Worm (Caenorhabditis elegans): ENCODE results near the gene nlp-14.

The nlp-14 gene

ce11 chrX:8929688-8930087 is 10.5 kb upstream of the nlp-14 start:
- no peak for TF ChIP-seq unc-62 (GFP tag; optimal IDR thresholded peaks at IDR 0.05)

DNA sequence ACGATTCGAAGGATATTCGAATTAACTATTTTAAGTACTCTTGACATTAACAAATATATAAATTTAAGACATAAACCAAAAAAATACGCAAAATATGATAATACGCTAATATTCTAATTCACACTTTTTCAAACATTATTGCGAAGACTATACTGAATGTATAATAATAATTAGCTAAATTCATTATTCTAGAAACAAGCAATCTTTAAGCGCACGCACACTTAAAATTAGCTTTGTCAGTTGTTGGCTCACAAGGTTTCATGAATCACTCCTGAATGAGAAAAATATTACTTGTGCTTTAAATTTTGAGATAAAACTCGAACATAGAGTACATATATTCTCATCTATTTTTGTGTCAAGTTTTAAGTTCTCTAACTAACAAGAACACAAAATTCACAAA is 7.6 kb upstream of the nlp-14 start:
- TF ChIP-seq unc-62 (GFP tag; optimal IDR thresholded peaks at IDR 0.05) = no peak

DNA sequence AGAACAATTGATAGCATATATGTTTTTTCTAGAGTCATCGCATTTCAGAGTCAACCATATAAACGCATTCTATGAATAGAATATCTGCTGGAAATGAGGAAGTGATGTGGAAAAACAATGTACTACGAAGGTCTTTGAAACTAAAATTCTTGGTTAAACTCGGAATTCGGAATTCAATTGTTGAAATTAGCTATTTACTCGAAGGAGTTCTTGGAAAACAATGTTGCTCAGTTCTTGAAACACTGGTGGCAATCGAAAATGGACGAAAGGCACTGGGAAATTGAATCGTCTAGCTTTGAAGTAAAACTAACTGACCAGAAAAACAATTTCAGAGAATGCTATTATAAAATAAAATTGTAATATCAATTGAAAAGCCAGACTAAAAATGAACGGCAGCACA is 7.1 kb upstream of the nlp-14 start:
- TF ChIP-seq unc-62 (GFP tag; optimal IDR thresholded peaks at IDR 0.05) = no peak

ce11 chrX:8925443-8925842 is 6.2 kb upstream of the nlp-14 start:
- no peak for TF ChIP-seq unc-62 (GFP tag; optimal IDR thresholded peaks at IDR 0.05)

DNA sequence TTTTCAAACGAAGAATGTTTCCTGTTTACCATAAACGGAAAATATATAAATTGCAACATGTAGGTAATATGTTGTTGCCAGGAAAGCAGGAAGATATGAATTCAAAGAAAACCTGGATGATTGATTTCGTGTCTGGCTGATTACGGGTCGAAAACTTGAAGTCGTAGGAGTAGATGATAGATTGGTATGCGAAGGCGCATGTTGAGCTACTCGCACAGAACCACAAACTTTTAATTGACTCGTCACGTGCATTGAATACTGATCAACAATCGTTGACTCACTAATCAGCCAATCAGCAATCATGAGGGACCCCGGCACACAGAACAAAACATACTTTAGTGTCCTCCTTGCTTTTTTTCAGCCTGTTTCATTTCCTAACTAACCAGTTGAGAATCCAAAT is 2.0 kb upstream of the nlp-14 start:
- no peak for TF ChIP-seq unc-62 (GFP tag; optimal IDR thresholded peaks at IDR 0.05)

- no peak for TF ChIP-seq unc-62 (GFP tag; optimal IDR thresholded peaks at IDR 0.05)
Observed at ce11 chrX:8918792-8919191, 431 bp downstream of the nlp-14 start.

ce11 chrX:8917730-8918129 is 1.5 kb downstream of the nlp-14 start:
- TF ChIP-seq unc-62 (GFP tag; optimal IDR thresholded peaks at IDR 0.05) = no peak

ce11 chrX:8911077-8911476 is 8.1 kb downstream of the nlp-14 start, which contains the start of gene cyn-8:
Gene cyn-8 (plus strand): TSS chrX:8911293.
- TF ChIP-seq unc-62 (GFP tag; optimal IDR thresholded peaks at IDR 0.05) = no peak

DNA sequence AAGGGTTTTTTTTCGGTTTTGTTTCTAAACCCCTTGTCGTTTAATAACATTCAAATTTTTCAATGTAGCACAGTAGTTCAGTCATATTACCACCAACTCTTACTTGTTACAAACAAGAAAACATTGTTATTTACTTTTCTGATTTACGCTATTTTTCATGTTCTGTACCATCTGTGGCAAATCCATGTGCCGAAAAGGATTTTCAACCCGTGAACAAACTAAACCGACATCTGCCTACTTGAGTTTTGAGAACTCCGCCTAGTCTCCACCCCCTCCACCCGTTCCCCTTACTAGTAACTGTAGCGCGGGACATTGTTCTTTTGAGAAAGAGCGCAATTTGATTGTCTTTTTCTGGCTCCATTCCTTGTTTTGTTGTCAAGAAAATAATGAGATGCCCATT is 14.1 kb downstream of the nlp-14 start, which contains the start of gene ensh-1:
Gene ensh-1 (plus strand): TSS at position 301 of the 400 bp plus-strand sequence.
- no peak for TF ChIP-seq unc-62 (GFP tag; optimal IDR thresholded peaks at IDR 0.05)

DNA sequence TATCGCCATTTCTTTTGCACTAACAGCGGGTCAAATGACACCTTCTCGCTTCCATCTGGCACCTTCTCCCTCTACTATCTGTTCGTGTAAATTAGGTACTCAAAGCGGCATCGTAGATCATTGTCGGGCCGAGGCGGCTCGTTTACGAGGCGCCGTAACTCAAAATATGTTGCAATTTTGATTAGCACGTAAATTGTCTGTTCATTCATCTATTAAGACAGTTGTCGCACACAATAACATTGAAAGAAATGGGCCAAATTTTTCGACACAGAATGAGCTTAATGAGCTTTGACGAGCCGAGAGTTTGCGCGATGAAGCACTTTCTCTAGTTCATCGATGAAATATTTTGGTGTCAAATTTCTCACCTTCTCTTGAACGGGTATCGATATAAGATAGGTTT is 16.3 kb downstream of the nlp-14 start:
- no peak for TF ChIP-seq unc-62 (GFP tag; optimal IDR thresholded peaks at IDR 0.05)

ce11 chrX:8892808-8893207 is 26.4 kb downstream of the nlp-14 start, which contains the start of gene C13E3.1:
Gene C13E3.1 (plus strand): TSS chrX:8893108.
- no peak for TF ChIP-seq unc-62 (GFP tag; optimal IDR thresholded peaks at IDR 0.05)

ce11 chrX:8891393-8891953 is 27.8 kb downstream of the nlp-14 start:
- TF ChIP-seq unc-62 (GFP tag; optimal IDR thresholded peaks at IDR 0.05) = no peak

- TF ChIP-seq unc-62 (GFP tag; optimal IDR thresholded peaks at IDR 0.05) = no peak
Observed at ce11 chrX:8890251-8890755, 28.9 kb downstream of the nlp-14 start.

- no peak for TF ChIP-seq unc-62 (GFP tag; optimal IDR thresholded peaks at IDR 0.05)
Observed at ce11 chrX:8888835-8889234, 30.4 kb downstream of the nlp-14 start.

ce11 chrX:8882162-8882561 is 37.1 kb downstream of the nlp-14 start:
- no peak for TF ChIP-seq unc-62 (GFP tag; optimal IDR thresholded peaks at IDR 0.05)

- no peak for TF ChIP-seq unc-62 (GFP tag; optimal IDR thresholded peaks at IDR 0.05)
Observed at ce11 chrX:8879349-8879748, 39.9 kb downstream of the nlp-14 start, which contains the start of gene C06E2.2. Gene C06E2.2 (plus strand): TSS chrX:8879649.

DNA sequence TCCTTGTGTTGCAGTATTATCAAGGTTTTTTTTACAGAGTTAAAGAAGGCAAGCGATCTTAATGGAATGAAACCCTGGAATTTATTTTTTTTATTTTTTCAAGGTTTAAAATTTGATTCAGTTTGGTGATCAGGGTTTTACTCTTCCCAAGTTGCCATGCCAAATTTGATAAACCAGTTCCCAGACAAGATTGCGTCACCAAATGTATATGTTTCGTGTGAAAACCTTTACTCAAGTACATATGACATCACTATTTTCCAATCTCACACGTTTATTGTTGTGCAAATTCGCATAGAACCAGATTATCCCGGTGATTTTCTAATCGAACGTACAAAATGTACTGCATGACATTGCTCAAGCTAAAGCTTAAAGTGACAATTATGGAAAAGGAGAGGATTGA is 40.5 kb downstream of the nlp-14 start:
- no peak for TF ChIP-seq unc-62 (GFP tag; optimal IDR thresholded peaks at IDR 0.05)

DNA sequence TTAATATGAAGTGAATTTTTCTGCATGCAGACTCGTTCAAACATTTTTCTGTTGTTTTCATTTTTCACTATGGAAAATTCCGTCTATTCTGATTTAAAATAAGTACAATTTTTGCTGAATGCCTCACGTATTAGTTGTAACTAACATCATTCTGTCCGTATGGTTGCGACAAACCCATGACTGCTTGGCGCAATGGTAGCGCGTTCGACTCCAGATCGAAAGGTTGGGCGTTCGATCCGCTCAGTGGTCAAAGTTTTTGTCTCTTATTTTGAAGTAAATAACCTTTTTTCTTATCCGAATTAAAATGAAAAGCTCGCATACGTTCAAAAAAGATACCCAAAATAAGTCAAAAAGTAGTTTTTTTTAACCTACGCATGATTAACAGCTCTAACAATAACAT is 42.1 kb downstream of the nlp-14 start:
- TF ChIP-seq unc-62 (GFP tag; optimal IDR thresholded peaks at IDR 0.05) = no peak
